Fruit fly (Drosophila melanogaster) whole organism, embryonic: Measurements from ENCODE around the gene Rbp1-like.

Experiments used
- ATbp ChIP-seq: fragments of 200-800 bp; sonication (Bioruptor generic); optimal IDR thresholded peaks from 2 replicates; lab custom pipeline; 2017; ENCODE audit warnings: missing biosample characterization, mild to moderate bottlenecking, missing genetic modification characterization, missing genetic modification reagents
- CG10543 ChIP-seq: fragments of 200-800 bp; sonication (Bioruptor generic); optimal IDR thresholded peaks from 3 replicates; lab custom pipeline; 2017; ENCODE audit warnings: missing biosample characterization, mild to moderate bottlenecking, missing genetic modification characterization, moderate library complexity
- CG11723 ChIP-seq: fragments of 200-800 bp; sonication (Bioruptor generic); optimal IDR thresholded peaks from 2 replicates; lab custom pipeline; 2017; ENCODE audit warnings: missing biosample characterization, mild to moderate bottlenecking, missing genetic modification characterization
- CG12071 ChIP-seq: fragments of 200-800 bp; sonication (Bioruptor generic); optimal IDR thresholded peaks from 3 replicates; lab custom pipeline; 2018; ENCODE audit warnings: missing biosample characterization, mild to moderate bottlenecking, missing genetic modification characterization
- CG1233 ChIP-seq: fragments of 200-800 bp; sonication (Bioruptor generic); optimal IDR thresholded peaks from 4 replicates; lab custom pipeline; 2018; ENCODE audit warnings: missing biosample characterization, mild to moderate bottlenecking, missing genetic modification characterization
- CG14667 ChIP-seq: fragments of 200-800 bp; sonication (Bioruptor generic); IDR thresholded peaks from 2 replicates; pipeline ENCODE4 v1.3.6; 2022; ENCODE audit warnings: missing biosample characterization, missing genetic modification characterization
- CG15073 ChIP-seq: fragments of 200-800 bp; sonication (Bioruptor generic); optimal IDR thresholded peaks from 2 replicates; lab custom pipeline; 2016; ENCODE audit warnings: missing biosample characterization, missing genetic modification characterization
- CG15514 ChIP-seq: fragments of 200-800 bp; sonication (Bioruptor generic); optimal IDR thresholded peaks from 3 replicates; lab custom pipeline; 2017; ENCODE audit warnings: missing biosample characterization, missing genetic modification characterization, mild to moderate bottlenecking, moderate library complexity, missing genetic modification reagents
- CG17186 ChIP-seq: fragments of 200-800 bp; sonication (Bioruptor generic); optimal IDR thresholded peaks from 3 replicates; lab custom pipeline; 2017; ENCODE audit warnings: missing biosample characterization, missing genetic modification reagents, missing genetic modification characterization
- CG18476 ChIP-seq: fragments of 200-800 bp; sonication (Bioruptor generic); optimal IDR thresholded peaks from 2 replicates; lab custom pipeline; 2016; ENCODE audit warnings: missing biosample characterization, mild to moderate bottlenecking, missing genetic modification characterization
- CG18764 ChIP-seq: fragments of 200-800 bp; sonication (Bioruptor generic); optimal IDR thresholded peaks from 3 replicates; lab custom pipeline; 2016; ENCODE audit warnings: missing biosample characterization, missing genetic modification characterization
- CG2129 ChIP-seq: fragments of 200-800 bp; sonication (Bioruptor generic); IDR thresholded peaks from 2 replicates; pipeline ENCODE4 v1.3.6; 2022; ENCODE audit warnings: missing biosample characterization, missing genetic modification characterization; ENCODE audit not compliant: partially characterized antibody
- CG31388 ChIP-seq: fragments of 200-800 bp; sonication (Bioruptor generic); optimal IDR thresholded peaks from 2 replicates; lab custom pipeline; 2016; ENCODE audit warnings: missing biosample characterization, missing genetic modification characterization
- CG32772 ChIP-seq: fragments of 200-800 bp; sonication (Bioruptor generic); IDR thresholded peaks from 2 replicates; pipeline ENCODE4 v1.3.6; 2022; ENCODE audit warnings: missing biosample characterization, missing genetic modification characterization
- CG3281 ChIP-seq: fragments of 200-800 bp; sonication (Bioruptor generic); optimal IDR thresholded peaks from 3 replicates; lab custom pipeline; 2017; ENCODE audit warnings: missing biosample characterization, mild to moderate bottlenecking, missing genetic modification characterization
- CG34376 ChIP-seq: fragments of 200-800 bp; sonication (Bioruptor generic); optimal IDR thresholded peaks from 2 replicates; lab custom pipeline; 2018; ENCODE audit warnings: missing biosample characterization, mild to moderate bottlenecking, missing genetic modification characterization
- CG4424 ChIP-seq: fragments of 200-800 bp; sonication (Bioruptor generic); optimal IDR thresholded peaks from 3 replicates; lab custom pipeline; 2016; ENCODE audit warnings: missing biosample characterization, missing genetic modification characterization
- CG5180 ChIP-seq: fragments of 200-800 bp; sonication (Bioruptor generic); optimal IDR thresholded peaks from 3 replicates; lab custom pipeline; 2017; ENCODE audit warnings: missing biosample characterization, missing genetic modification characterization, mild to moderate bottlenecking, moderate library complexity, missing genetic modification reagents
- CG6765 ChIP-seq: fragments of 200-800 bp; sonication (Bioruptor generic); optimal IDR thresholded peaks from 3 replicates; lab custom pipeline; 2017; ENCODE audit warnings: missing biosample characterization, mild to moderate bottlenecking, missing genetic modification characterization
- CG6854 ChIP-seq: fragments of 200-800 bp; sonication (Bioruptor generic); optimal IDR thresholded peaks from 3 replicates; lab custom pipeline; 2017; ENCODE audit warnings: missing biosample characterization, mild to moderate bottlenecking, missing genetic modification characterization
- CG7372 ChIP-seq: fragments of 200-800 bp; sonication (Bioruptor generic); IDR thresholded peaks from 2 replicates; pipeline ENCODE4 v1.3.6; 2022; ENCODE audit warnings: missing biosample characterization, missing genetic modification characterization
- CG8359 ChIP-seq: fragments of 200-800 bp; sonication (Bioruptor generic); optimal IDR thresholded peaks from 2 replicates; lab custom pipeline; 2017; ENCODE audit warnings: missing biosample characterization, mild to moderate bottlenecking, missing genetic modification characterization, borderline replicate concordance
- CG8765 ChIP-seq: fragments of 200-800 bp; sonication (Bioruptor generic); IDR thresholded peaks from 2 replicates; pipeline ENCODE4 v1.3.6; 2022; ENCODE audit warnings: missing biosample characterization, missing genetic modification characterization
- CG9932 ChIP-seq: fragments of 200-800 bp; sonication (Bioruptor generic); IDR thresholded peaks from 2 replicates; pipeline ENCODE4 v1.3.6; 2022; ENCODE audit warnings: missing biosample characterization, missing genetic modification characterization
- Chrac-16 ChIP-seq: fragments of 200-800 bp; sonication (Bioruptor generic); optimal IDR thresholded peaks from 3 replicates; lab custom pipeline; 2016; ENCODE audit warnings: missing biosample characterization, missing genetic modification characterization
- CkIIα-i1 ChIP-seq: fragments of 200-800 bp; sonication (Bioruptor generic); IDR thresholded peaks from 2 replicates; pipeline ENCODE4 v1.3.6; 2022; ENCODE audit warnings: missing biosample characterization, missing genetic modification characterization
- D19B ChIP-seq: fragments of 200-800 bp; sonication (Bioruptor generic); optimal IDR thresholded peaks from 2 replicates; lab custom pipeline; 2017; ENCODE audit warnings: missing biosample characterization, mild to moderate bottlenecking, missing genetic modification characterization
- Dfd ChIP-seq, 2 experiments: fragments of >200 bp; optimal IDR thresholded peaks; 2 replicates each; lab custom pipeline; 2017; ENCODE audit warnings: missing biosample characterization in 2 of 2, missing genetic modification characterization in 2 of 2
- Dip3 ChIP-seq: fragments of 200-800 bp; sonication (Bioruptor generic); optimal IDR thresholded peaks from 3 replicates; lab custom pipeline; 2016; ENCODE audit warnings: missing biosample characterization, missing genetic modification characterization
- Dref ChIP-seq: fragments of 200-800 bp; sonication (Bioruptor generic); IDR thresholded peaks from 2 replicates; pipeline ENCODE4 v1.3.6; 2022; ENCODE audit warnings: missing biosample characterization, missing genetic modification characterization
- Kr ChIP-seq: fragments of 200-800 bp; sonication (Bioruptor generic); optimal IDR thresholded peaks from 2 replicates; lab custom pipeline; 2017; ENCODE audit warnings: missing biosample characterization, mild to moderate bottlenecking, missing genetic modification characterization
- Sox102F ChIP-seq: fragments of 200-800 bp; sonication (Bioruptor generic); optimal IDR thresholded peaks from 2 replicates; lab custom pipeline; 2018; ENCODE audit warnings: missing biosample characterization, mild to moderate bottlenecking, missing genetic modification characterization, moderate library complexity
- ase ChIP-seq: fragments of 200-800 bp; sonication (Bioruptor generic); IDR thresholded peaks from 3 replicates; pipeline ENCODE4 v1.3.6; 2022; ENCODE audit warnings: missing biosample characterization, missing genetic modification characterization
- btn ChIP-seq: fragments of 200-800 bp; sonication (Bioruptor generic); optimal IDR thresholded peaks from 2 replicates; lab custom pipeline; 2016; ENCODE audit warnings: missing biosample characterization, missing genetic modification characterization
- chinmo ChIP-seq: fragments of 200-800 bp; sonication (Bioruptor generic); IDR thresholded peaks from 4 replicates; pipeline ENCODE4 v1.3.6; 2022; ENCODE audit warnings: missing biosample characterization, missing genetic modification characterization; ENCODE audit not compliant: partially characterized antibody
- dmrt11E ChIP-seq: fragments of 200-800 bp; sonication (Bioruptor generic); optimal IDR thresholded peaks from 3 replicates; lab custom pipeline; 2018; ENCODE audit warnings: missing biosample characterization, mild to moderate bottlenecking, missing genetic modification characterization, moderate library complexity
- fd3F ChIP-seq: fragments of 200-800 bp; sonication (Bioruptor generic); optimal IDR thresholded peaks from 2 replicates; lab custom pipeline; 2018; ENCODE audit warnings: missing biosample characterization, mild to moderate bottlenecking, missing genetic modification characterization, moderate library complexity
- fd96Cb ChIP-seq: fragments of 200-800 bp; sonication (Bioruptor generic); optimal IDR thresholded peaks from 2 replicates; lab custom pipeline; 2018; ENCODE audit warnings: missing biosample characterization, mild to moderate bottlenecking, missing genetic modification characterization, moderate library complexity
- fru ChIP-seq: fragments of >200 bp; optimal IDR thresholded peaks from 2 replicates; lab custom pipeline; 2017
- gce ChIP-seq: fragments of 200-800 bp; sonication (Bioruptor generic); IDR thresholded peaks from 3 replicates; pipeline ENCODE4 v1.3.6; 2022; ENCODE audit warnings: missing biosample characterization, missing genetic modification characterization
- inv ChIP-seq: fragments of 200-800 bp; sonication (Bioruptor generic); IDR thresholded peaks from 2 replicates; pipeline ENCODE4 v1.3.6; 2022; ENCODE audit warnings: missing biosample characterization, missing genetic modification characterization; ENCODE audit not compliant: partially characterized antibody
- maf-S ChIP-seq: fragments of 200-800 bp; sonication (Bioruptor generic); optimal IDR thresholded peaks from 2 replicates; lab custom pipeline; 2016; ENCODE audit warnings: missing biosample characterization, missing genetic modification characterization
- nerfin-1 ChIP-seq: fragments of 200-800 bp; sonication (Bioruptor generic); optimal IDR thresholded peaks from 3 replicates; lab custom pipeline; 2019; ENCODE audit warnings: missing biosample characterization, mild to moderate bottlenecking, missing genetic modification characterization, moderate library complexity
- org-1 ChIP-seq: fragments of 200-800 bp; sonication (Bioruptor generic); optimal IDR thresholded peaks from 2 replicates; lab custom pipeline; 2017; ENCODE audit warnings: missing biosample characterization, missing genetic modification characterization
- schlank ChIP-seq: fragments of 200-800 bp; sonication (Bioruptor generic); optimal IDR thresholded peaks from 2 replicates; lab custom pipeline; 2018; ENCODE audit warnings: missing biosample characterization, mild to moderate bottlenecking, missing genetic modification characterization
- sd ChIP-seq: fragments of 200-800 bp; sonication (Bioruptor generic); optimal IDR thresholded peaks from 3 replicates; lab custom pipeline; 2018; ENCODE audit warnings: missing biosample characterization, mild to moderate bottlenecking, missing genetic modification characterization, moderate library complexity
- sqz ChIP-seq: fragments of 200-800 bp; sonication (Bioruptor generic); optimal IDR thresholded peaks from 3 replicates; lab custom pipeline; 2018; ENCODE audit warnings: missing biosample characterization, mild to moderate bottlenecking, missing genetic modification characterization
- usp ChIP-seq: fragments of >200 bp; optimal IDR thresholded peaks from 2 replicates; lab custom pipeline; 2017; ENCODE audit warnings: missing biosample characterization, missing genetic modification characterization
- wor ChIP-seq: fragments of 200-800 bp; sonication (Bioruptor generic); IDR thresholded peaks from 2 replicates; pipeline ENCODE4 v1.3.6; 2022; ENCODE audit warnings: missing biosample characterization, missing genetic modification characterization
- z ChIP-seq: fragments of 200-800 bp; sonication (Bioruptor generic); IDR thresholded peaks from 3 replicates; pipeline ENCODE4 v1.3.6; 2022; ENCODE audit warnings: missing biosample characterization, missing genetic modification characterization
- zfh2 ChIP-seq: fragments of 200-800 bp; sonication (Bioruptor generic); optimal IDR thresholded peaks from 2 replicates; lab custom pipeline; 2016; ENCODE audit warnings: missing biosample characterization, missing genetic modification characterization

Rbp1-like gene

dm6 chrX:13412941-13413613 is 28.4 kb upstream of the Rbp1-like start, which contains the start of the genes CG1998 and Set2 (continued):
- no peak for TF ChIP-seq ATbp (GFP tag; lab: Kevin White, UChicago)
- TF ChIP-seq CG34376 (GFP tag; lab: Kevin White, UChicago), result no peak
- peak; percentile 32 for TF ChIP-seq CG10543 (GFP tag; lab: Kevin White, UChicago)
- peak; percentile 96 for TF ChIP-seq chinmo (GFP tag; lab: Robert Waterston, UW)
- TF ChIP-seq sd, result no peak
- no peak for TF ChIP-seq maf-S (GFP tag; lab: Kevin White, UChicago)
- peak; percentile 19 for TF ChIP-seq zfh2 (GFP tag; lab: Kevin White, UChicago)
- no peak for TF ChIP-seq fd3F (GFP tag; lab: Kevin White, UChicago)
- TF ChIP-seq org-1 (GFP tag; lab: Kevin White, UChicago), result no peak
- TF ChIP-seq D19B (GFP tag; lab: Kevin White, UChicago), result no peak
- no peak for TF ChIP-seq CG6765
- no peak for TF ChIP-seq CG3281 (GFP tag; lab: Kevin White, UChicago)
- TF ChIP-seq z (GFP tag; lab: Robert Waterston, UW), result no peak
- no peak for TF ChIP-seq CG7372 (GFP tag; lab: Robert Waterston, UW)
- no peak for TF ChIP-seq CG14667 (GFP tag; lab: Robert Waterston, UW)
- peak; percentile 60 for TF ChIP-seq Dref (GFP tag; lab: Robert Waterston, UW)
- TF ChIP-seq CG8359, result no peak
- TF ChIP-seq CG18476, result no peak
- TF ChIP-seq CG11723 (GFP tag; lab: Kevin White, UChicago), result no peak
- TF ChIP-seq nerfin-1, result peak; percentile 41
- TF ChIP-seq schlank (tag; lab: Kevin White, UChicago), result no peak
- TF ChIP-seq Dfd (GFP tag; optimal IDR thresholded peaks at IDR 0.05; lab: Kevin White, UChicago), result no peak
- TF ChIP-seq CG6854, result no peak
- peak; percentile 68 for TF ChIP-seq CG17186
- no peak for TF ChIP-seq Chrac-16
- TF ChIP-seq wor (GFP tag; lab: Robert Waterston, UW), result no peak
- TF ChIP-seq CG18764 (GFP tag; lab: Kevin White, UChicago), result no peak
- no peak for TF ChIP-seq CG4424 (GFP tag; lab: Kevin White, UChicago)
- TF ChIP-seq btn (GFP tag; lab: Kevin White, UChicago), result no peak
- TF ChIP-seq dmrt11E (tag; lab: Kevin White, UChicago), result no peak
- TF ChIP-seq Sox102F (GFP tag; lab: Kevin White, UChicago), result no peak
- TF ChIP-seq CG2129 (GFP tag; lab: Robert Waterston, UW), result no peak
- peak; percentile 3 for TF ChIP-seq CG1233
- TF ChIP-seq usp (GFP tag; lab: Kevin White, UChicago), result no peak
- no peak for TF ChIP-seq gce (GFP tag; lab: Robert Waterston, UW)
- TF ChIP-seq inv (GFP tag; lab: Robert Waterston, UW), result peak; percentile 46; the same call in 1 of the 2 replicates
- TF ChIP-seq ase (GFP tag; lab: Robert Waterston, UW), result no peak
- no peak for TF ChIP-seq Dip3
- no peak for TF ChIP-seq CG8765 (GFP tag; lab: Robert Waterston, UW)
- peak; percentile 84 for TF ChIP-seq CG15514 (GFP tag; lab: Kevin White, UChicago)
- no peak for TF ChIP-seq CG31388 (GFP tag; lab: Kevin White, UChicago)
- no peak for TF ChIP-seq CG12071 (GFP tag; lab: Kevin White, UChicago)
- no peak for TF ChIP-seq CG5180
- no peak; the same call in 1 of the 2 replicates for TF ChIP-seq CG32772 (GFP tag; lab: Robert Waterston, UW)
- no peak for TF ChIP-seq fru (lab: Kevin White, UChicago)
- TF ChIP-seq fd96Cb (tag; lab: Kevin White, UChicago), result no peak
- TF ChIP-seq CkIIα-i1 (GFP tag; lab: Robert Waterston, UW), result no peak
- no peak for TF ChIP-seq CG15073 (GFP tag; lab: Kevin White, UChicago)
- no peak for TF ChIP-seq CG9932 (GFP tag; lab: Robert Waterston, UW)
- no peak for TF ChIP-seq sqz (GFP tag; lab: Kevin White, UChicago)
- no peak for TF ChIP-seq Kr (GFP tag; lab: Kevin White, UChicago)
